Fruit fly (Drosophila melanogaster): Measurements from ENCODE around the gene Cht6.

- TF ChIP-seq CTCF (optimal IDR thresholded peaks at IDR 0.05): no peak
- TF ChIP-seq CG8478 (optimal IDR thresholded peaks at IDR 0.05): no peak
Measured at dm6 chrX:10089188-10089587, 72.5 kb downstream of the Cht6 start.
